Worm (Caenorhabditis elegans): ENCODE measurements around the gene K09F5.6.

DNA sequence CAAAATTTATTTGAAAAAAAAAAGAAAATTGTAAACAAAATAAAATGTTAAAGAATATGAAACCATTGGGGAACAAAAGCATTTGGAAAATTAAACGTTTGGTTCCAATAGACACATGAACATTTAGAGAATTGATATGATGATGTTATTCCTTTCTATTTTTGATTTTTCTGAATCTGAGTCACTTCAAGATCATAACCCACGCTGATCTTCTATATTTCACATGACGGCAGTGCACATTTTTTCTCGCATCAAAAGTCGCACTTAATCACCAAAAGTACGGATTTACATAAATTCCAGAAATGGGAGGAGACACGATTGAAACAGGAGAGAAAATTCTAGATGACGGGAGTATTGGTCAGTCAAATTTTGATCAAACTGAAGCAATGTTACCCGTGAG lies 46.4 kb upstream of the K09F5.6 start, which contains the start of gene F27D9.2:
- no peak for TF ChIP-seq ceh-91 (GFP tag; IDR thresholded peaks at IDR 0.05)
- TF ChIP-seq sptf-2 (GFP tag; optimal IDR thresholded peaks at IDR 0.05) = no peak
- TF ChIP-seq efl-1 (GFP tag; optimal IDR thresholded peaks at IDR 0.05) = no peak
- no peak for TF ChIP-seq pha-4 (tag; optimal IDR thresholded peaks at IDR 0.05)
- no peak for TF ChIP-seq B0261.1 (tag; optimal IDR thresholded peaks at IDR 0.05)
- TF ChIP-seq unc-130 (GFP tag; optimal IDR thresholded peaks at IDR 0.05) = no peak
- TF ChIP-seq madf-8 (GFP tag; conservative IDR thresholded peaks at IDR 0.05) = no peak
- TF ChIP-seq lin-35 (GFP tag; optimal IDR thresholded peaks at IDR 0.05) = no peak
- TF ChIP-seq athp-1 (tag; optimal IDR thresholded peaks at IDR 0.05) = no peak
- no peak for TF ChIP-seq xnd-1 (tag; optimal IDR thresholded peaks at IDR 0.05)
- no peak for TF ChIP-seq unc-62 (GFP tag; optimal IDR thresholded peaks at IDR 0.05)
- TF ChIP-seq ztf-26 (tag; optimal IDR thresholded peaks at IDR 0.05) = no peak

All from whole organism, young adult.